Worm (Caenorhabditis elegans) whole organism, L4/young adult: ENCODE results near the gene copg-1.

ENCODE experiments used
- dao-5 ChIP-seq: sonication (generic microtip); optimal IDR thresholded peaks from 2 replicates; lab custom pipeline; 2016; ENCODE audit warnings: missing genotype, missing genetic modification characterization, moderate library complexity, missing compliant biosample characterization
- him-1 ChIP-seq: sonication (generic microtip); optimal IDR thresholded peaks from 2 replicates; lab custom pipeline; 2016; ENCODE audit warnings: missing genotype, missing genetic modification reagents, missing genetic modification characterization, missing compliant biosample characterization

- TF ChIP-seq dao-5 (tag; lab: Kevin White, UChicago) (no peak), him-1 (tag; lab: Kevin White, UChicago) (no peak)
Measured at ce11 chrIV:10116765-10117164, 35.0 kb upstream of the copg-1 start.
